Fruit fly (Drosophila melanogaster) whole organism, embryonic: ENCODE results near the gene CG15296.

Source experiments
- CG10209 ChIP-seq: fragments of 200-800 bp; sonication (Bioruptor generic); optimal IDR thresholded peaks from 3 replicates; lab custom pipeline; 2017; ENCODE audit warnings: missing biosample characterization, mild to moderate bottlenecking, missing genetic modification characterization, missing genetic modification reagents
- CG1024 ChIP-seq: fragments of 200-800 bp; sonication (Bioruptor generic); IDR thresholded peaks from 2 replicates; pipeline ENCODE4 v1.3.6; 2022; ENCODE audit warnings: missing biosample characterization, missing genetic modification characterization
- CG10431 ChIP-seq: fragments of 200-800 bp; sonication (Bioruptor generic); optimal IDR thresholded peaks from 3 replicates; lab custom pipeline; 2018; ENCODE audit warnings: missing biosample characterization, mild to moderate bottlenecking, missing genetic modification characterization
- CG10654 ChIP-seq: fragments of 200-800 bp; sonication (Bioruptor generic); optimal IDR thresholded peaks from 2 replicates; lab custom pipeline; 2016; ENCODE audit warnings: missing biosample characterization, missing genetic modification characterization
- CG11085 ChIP-seq: fragments of 200-800 bp; sonication (Bioruptor generic); IDR thresholded peaks from 2 replicates; pipeline ENCODE4 v1.3.6; 2022; ENCODE audit warnings: missing biosample characterization, missing genetic modification characterization
- CG11247 ChIP-seq: fragments of 200-800 bp; sonication (Bioruptor generic); IDR thresholded peaks from 2 replicates; pipeline ENCODE4 v1.3.6; 2022; ENCODE audit warnings: missing biosample characterization, missing genetic modification characterization
- CG11723 ChIP-seq: fragments of 200-800 bp; sonication (Bioruptor generic); optimal IDR thresholded peaks from 2 replicates; lab custom pipeline; 2017; ENCODE audit warnings: missing biosample characterization, mild to moderate bottlenecking, missing genetic modification characterization
- CG12155 ChIP-seq: fragments of 200-800 bp; sonication (Bioruptor generic); optimal IDR thresholded peaks from 3 replicates; lab custom pipeline; 2016; ENCODE audit warnings: missing biosample characterization, missing genetic modification characterization
- CG12236 ChIP-seq: fragments of 200-800 bp; sonication (Bioruptor generic); optimal IDR thresholded peaks from 2 replicates; lab custom pipeline; 2016; ENCODE audit warnings: missing biosample characterization, missing genetic modification characterization
- CG13424 ChIP-seq: fragments of 200-800 bp; sonication (Bioruptor generic); optimal IDR thresholded peaks from 2 replicates; lab custom pipeline; 2019; ENCODE audit warnings: missing biosample characterization, mild to moderate bottlenecking, missing genetic modification characterization, moderate library complexity
- CG14667 ChIP-seq: fragments of 200-800 bp; sonication (Bioruptor generic); IDR thresholded peaks from 2 replicates; pipeline ENCODE4 v1.3.6; 2022; ENCODE audit warnings: missing biosample characterization, missing genetic modification characterization
- CG1647 ChIP-seq: fragments of 200-800 bp; sonication (Bioruptor generic); optimal IDR thresholded peaks from 3 replicates; lab custom pipeline; 2016; ENCODE audit warnings: missing biosample characterization, missing genetic modification characterization
- CG17361 ChIP-seq: fragments of 200-800 bp; sonication (Bioruptor generic); IDR thresholded peaks from 3 replicates; pipeline ENCODE4 v1.3.6; 2022; ENCODE audit warnings: missing biosample characterization, missing genetic modification characterization
- CG17385 ChIP-seq: fragments of 200-800 bp; sonication (Bioruptor generic); optimal IDR thresholded peaks from 3 replicates; lab custom pipeline; 2018; ENCODE audit warnings: missing biosample characterization, mild to moderate bottlenecking, missing genetic modification characterization
- CG18262 ChIP-seq: fragments of 200-800 bp; optimal IDR thresholded peaks from 3 replicates; lab custom pipeline; 2019; ENCODE audit warnings: missing biosample characterization, mild to moderate bottlenecking, missing genetic modification characterization, moderate library complexity
- CG30431 ChIP-seq: fragments of 200-800 bp; sonication (Bioruptor generic); optimal IDR thresholded peaks from 2 replicates; lab custom pipeline; 2017; ENCODE audit warnings: missing biosample characterization, missing genetic modification characterization
- CG31224 ChIP-seq: fragments of 200-800 bp; sonication (Bioruptor generic); IDR thresholded peaks from 2 replicates; pipeline ENCODE4 v1.3.6; 2022; ENCODE audit warnings: missing biosample characterization, missing genetic modification characterization
- CG4282 ChIP-seq: fragments of 200-800 bp; sonication (Bioruptor generic); optimal IDR thresholded peaks from 2 replicates; lab custom pipeline; 2016; ENCODE audit warnings: missing biosample characterization, missing genetic modification characterization
- CG4424 ChIP-seq: fragments of 200-800 bp; sonication (Bioruptor generic); optimal IDR thresholded peaks from 3 replicates; lab custom pipeline; 2016; ENCODE audit warnings: missing biosample characterization, missing genetic modification characterization
- CG6175 ChIP-seq: fragments of 200-800 bp; sonication (Bioruptor generic); IDR thresholded peaks from 3 replicates; pipeline ENCODE4 v1.3.6; 2022; ENCODE audit warnings: missing biosample characterization, missing genetic modification characterization
- CG6683 ChIP-seq: fragments of 200-800 bp; sonication (Bioruptor generic); optimal IDR thresholded peaks from 2 replicates; lab custom pipeline; 2017; ENCODE audit warnings: missing biosample characterization, mild to moderate bottlenecking, missing genetic modification characterization, missing genetic modification reagents
- CG7786 ChIP-seq: fragments of 200-800 bp; sonication (Bioruptor generic); optimal IDR thresholded peaks from 2 replicates; lab custom pipeline; 2016; ENCODE audit warnings: missing biosample characterization, missing genetic modification characterization
- CG7928 ChIP-seq: fragments of 200-800 bp; sonication (Bioruptor generic); optimal IDR thresholded peaks from 2 replicates; lab custom pipeline; 2017; ENCODE audit warnings: missing biosample characterization, mild to moderate bottlenecking, missing genetic modification characterization
- CG8388 ChIP-seq: fragments of 200-800 bp; sonication (Bioruptor generic); optimal IDR thresholded peaks from 2 replicates; lab custom pipeline; 2019; ENCODE audit warnings: missing biosample characterization, mild to moderate bottlenecking, missing genetic modification characterization, moderate library complexity
- Dref ChIP-seq: fragments of 200-800 bp; sonication (Bioruptor generic); IDR thresholded peaks from 2 replicates; pipeline ENCODE4 v1.3.6; 2022; ENCODE audit warnings: missing biosample characterization, missing genetic modification characterization
- Max ChIP-seq: fragments of 200-800 bp; sonication (Bioruptor generic); optimal IDR thresholded peaks from 2 replicates; lab custom pipeline; 2016; ENCODE audit warnings: missing biosample characterization, mild to moderate bottlenecking, missing genetic modification characterization
- Med ChIP-seq: fragments of 200-800 bp; sonication (Bioruptor generic); peaks from one replicate; lab custom pipeline; 2016; ENCODE audit warnings: missing biosample characterization, missing genetic modification characterization, mild to moderate bottlenecking, inconsistent platforms, moderate library complexity
- Oaz ChIP-seq: fragments of 200-800 bp; sonication (Bioruptor generic); IDR thresholded peaks from 2 replicates; pipeline ENCODE4 v1.3.6; 2022; ENCODE audit warnings: missing biosample characterization, missing genetic modification characterization
- PHDP ChIP-seq: fragments of 200-800 bp; sonication (Bioruptor generic); optimal IDR thresholded peaks from 3 replicates; lab custom pipeline; 2018; ENCODE audit warnings: missing biosample characterization, mild to moderate bottlenecking, missing genetic modification characterization, moderate library complexity
- Scr ChIP-seq: fragments of 200-800 bp; sonication (Bioruptor generic); IDR thresholded peaks from 2 replicates; pipeline ENCODE4 v1.3.6; 2022; ENCODE audit warnings: missing biosample characterization, missing genetic modification characterization; ENCODE audit not compliant: partially characterized antibody
- Six4 ChIP-seq: fragments of 200-800 bp; sonication (Bioruptor generic); optimal IDR thresholded peaks from 2 replicates; lab custom pipeline; 2016; ENCODE audit warnings: missing biosample characterization, missing genetic modification characterization
- Usf ChIP-seq: fragments of 200-800 bp; sonication (Bioruptor generic); optimal IDR thresholded peaks from 2 replicates; lab custom pipeline; 2017; ENCODE audit warnings: missing genotype, missing biosample characterization, missing genetic modification characterization
- Vsx1 ChIP-seq: fragments of 200-800 bp; sonication (Bioruptor generic); optimal IDR thresholded peaks from 2 replicates; lab custom pipeline; 2017; ENCODE audit warnings: missing biosample characterization, mild to moderate bottlenecking, missing genetic modification characterization, missing genetic modification reagents
- Xrp1 ChIP-seq: fragments of 200-800 bp; sonication (Bioruptor generic); IDR thresholded peaks from 2 replicates; pipeline ENCODE4 v1.3.6; 2022; ENCODE audit warnings: missing biosample characterization, missing genetic modification characterization
- dmrt11E ChIP-seq: fragments of 200-800 bp; sonication (Bioruptor generic); optimal IDR thresholded peaks from 3 replicates; lab custom pipeline; 2018; ENCODE audit warnings: missing biosample characterization, mild to moderate bottlenecking, missing genetic modification characterization, moderate library complexity
- dpn ChIP-seq, 2 experiments: fragments of 200-800 bp; sonication (Bioruptor generic); optimal IDR thresholded peaks; 3 replicates each; lab custom pipeline; 2016; ENCODE audit warnings: missing biosample characterization in 2 of 2, missing genetic modification characterization in 2 of 2
- ewg ChIP-seq: fragments of 200-800 bp; sonication (Bioruptor generic); optimal IDR thresholded peaks from 3 replicates; lab custom pipeline; 2017; ENCODE audit warnings: mild to moderate bottlenecking, missing biosample characterization, missing genetic modification reagents, missing genetic modification characterization
- fd102C ChIP-seq: fragments of 200-800 bp; sonication (Bioruptor generic); optimal IDR thresholded peaks from 2 replicates; lab custom pipeline; 2018; ENCODE audit warnings: missing biosample characterization, mild to moderate bottlenecking, missing genetic modification characterization, moderate library complexity
- fd3F ChIP-seq: fragments of 200-800 bp; sonication (Bioruptor generic); optimal IDR thresholded peaks from 2 replicates; lab custom pipeline; 2018; ENCODE audit warnings: missing biosample characterization, mild to moderate bottlenecking, missing genetic modification characterization, moderate library complexity
- fd96Cb ChIP-seq: fragments of 200-800 bp; sonication (Bioruptor generic); optimal IDR thresholded peaks from 2 replicates; lab custom pipeline; 2018; ENCODE audit warnings: missing biosample characterization, mild to moderate bottlenecking, missing genetic modification characterization, moderate library complexity
- gt ChIP-seq: fragments of 200-800 bp; sonication (Bioruptor generic); IDR thresholded peaks from 2 replicates; pipeline ENCODE4 v1.3.6; 2022; ENCODE audit warnings: missing biosample characterization, missing genetic modification characterization
- ken ChIP-seq: fragments of 200-800 bp; sonication (Bioruptor generic); IDR thresholded peaks from 3 replicates; pipeline ENCODE4 v1.3.6; 2022; ENCODE audit warnings: missing biosample characterization, missing genetic modification characterization
- klu ChIP-seq: fragments of 200-800 bp; sonication (Bioruptor generic); IDR thresholded peaks from 2 replicates; pipeline ENCODE4 v1.3.6; 2022; ENCODE audit warnings: missing biosample characterization, missing genetic modification characterization
- onecut ChIP-seq: fragments of 200-800 bp; sonication (Bioruptor generic); IDR thresholded peaks from 2 replicates; pipeline ENCODE4 v1.3.6; 2022; ENCODE audit warnings: missing biosample characterization, missing genetic modification characterization
- phol ChIP-seq: fragments of 200-800 bp; sonication (Bioruptor generic); optimal IDR thresholded peaks from 3 replicates; lab custom pipeline; 2018; ENCODE audit warnings: missing biosample characterization, mild to moderate bottlenecking, missing genetic modification characterization, moderate library complexity
- psq ChIP-seq: fragments of 200-800 bp; sonication (Bioruptor generic); optimal IDR thresholded peaks from 2 replicates; lab custom pipeline; 2017; ENCODE audit warnings: missing biosample characterization, missing genetic modification characterization
- scrt ChIP-seq: fragments of 200-800 bp; sonication (Bioruptor generic); optimal IDR thresholded peaks from 2 replicates; lab custom pipeline; 2018; ENCODE audit warnings: missing biosample characterization, mild to moderate bottlenecking, missing genetic modification characterization, moderate library complexity
- shn ChIP-seq: fragments of 200-800 bp; sonication (Bioruptor generic); optimal IDR thresholded peaks from 3 replicates; lab custom pipeline; 2016; ENCODE audit warnings: missing biosample characterization, missing genetic modification characterization
- tgo ChIP-seq: fragments of 200-800 bp; sonication (Bioruptor generic); IDR thresholded peaks from 3 replicates; pipeline ENCODE4 v1.3.6; 2022; ENCODE audit warnings: missing biosample characterization, missing genetic modification characterization
- vvl ChIP-seq: fragments of 200-800 bp; sonication (Bioruptor generic); IDR thresholded peaks from 2 replicates; pipeline ENCODE4 v1.3.6; 2022; ENCODE audit warnings: missing biosample characterization, missing genetic modification characterization
- zfh2 ChIP-seq: fragments of 200-800 bp; sonication (Bioruptor generic); optimal IDR thresholded peaks from 2 replicates; lab custom pipeline; 2016; ENCODE audit warnings: missing biosample characterization, missing genetic modification characterization

Gene CG15296

DNA sequence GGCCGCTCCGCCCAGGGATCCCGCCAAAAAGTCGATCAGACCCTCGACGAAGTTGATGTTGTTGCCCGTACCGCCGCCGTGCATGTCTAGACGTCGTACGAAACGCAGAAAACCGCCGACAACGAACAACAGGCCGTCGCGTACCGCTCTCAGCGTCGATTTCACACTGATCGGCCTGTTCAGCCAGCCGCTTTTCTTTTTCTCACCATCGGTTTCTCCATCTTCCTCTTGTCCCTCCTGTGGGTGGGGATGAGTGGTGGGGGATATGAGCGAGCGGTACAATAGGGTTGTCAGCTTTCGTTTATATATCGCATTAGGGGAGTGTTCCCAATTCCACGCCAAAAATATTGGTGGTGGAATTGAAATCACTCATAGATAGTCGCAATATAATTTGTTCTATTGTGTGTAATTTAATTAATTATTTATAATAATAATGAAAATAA, 35.1 kb upstream of the CG15296 start (continued):
- TF ChIP-seq CG4282 (GFP tag; lab: Kevin White, UChicago) (no peak), CG17361 (peak; percentile 68), CG11247 (GFP tag; lab: Robert Waterston, UW) (peak; percentile 7; the same call in 1 of the 2 replicates), CG6175 (GFP tag; lab: Robert Waterston, UW) (0 out of 3 replicates have a peak, but pooled peaks have one; percentile 44), CG1647 (GFP tag; lab: Kevin White, UChicago) (no peak), CG10654 (GFP tag; lab: Kevin White, UChicago) (peak; percentile 17), fd102C (no peak), CG11723 (GFP tag; lab: Kevin White, UChicago) (peak; percentile 10), Six4 (GFP tag; lab: Kevin White, UChicago) (peak; percentile 33), fd3F (GFP tag; lab: Kevin White, UChicago) (peak; percentile 4), CG10431 (GFP tag; lab: Kevin White, UChicago) (peak; percentile 2), fd96Cb (tag; lab: Kevin White, UChicago) (peak; percentile 44), phol (tag; lab: Kevin White, UChicago) (peak; percentile 47), CG31224 (0 out of 2 replicates have a peak, but pooled peaks have one; percentile 38), CG7928 (GFP tag; lab: Kevin White, UChicago) (no peak), vvl (peak; percentile 56; the same call in 1 of the 2 replicates), CG1024 (GFP tag; lab: Robert Waterston, UW) (no peak), gt (no peak), PHDP (tag; lab: Kevin White, UChicago) (no peak), CG4424 (GFP tag; lab: Kevin White, UChicago) (peak; percentile 31), ken (GFP tag; lab: Robert Waterston, UW) (0 out of 3 replicates have a peak, but pooled peaks have one; percentile 14), CG7786 (GFP tag; lab: Kevin White, UChicago) (no peak), Oaz (GFP tag; lab: Robert Waterston, UW) (no peak), klu (GFP tag; lab: Robert Waterston, UW) (peak; percentile 24; the same call in 1 of the 2 replicates), CG12236 (GFP tag; lab: Kevin White, UChicago) (no peak), Med (peak; percentile 90), ewg (GFP tag; lab: Kevin White, UChicago) (no peak), CG13424 (tag; lab: Kevin White, UChicago) (peak; percentile 39), Max (GFP tag; lab: Kevin White, UChicago) (no peak), psq (GFP tag; lab: Kevin White, UChicago) (no peak), CG12155 (GFP tag; lab: Kevin White, UChicago) (peak; percentile 30), dmrt11E (peak; percentile 44), tgo (GFP tag; lab: Robert Waterston, UW) (peak; percentile 52; the same call in 2 of the 3 replicates), Xrp1 (GFP tag; lab: Robert Waterston, UW) (peak; percentile 42; the same call in 1 of the 2 replicates), Usf (peak; percentile 23), CG18262 (tag; lab: Kevin White, UChicago) (peak; percentile 41), shn (no peak), Dref (GFP tag; lab: Robert Waterston, UW) (peak; percentile 55), CG30431 (GFP tag; lab: Kevin White, UChicago) (peak; percentile 7), Scr (GFP tag; lab: Robert Waterston, UW) (0 out of 2 replicates have a peak, but pooled peaks have one; percentile 38), zfh2 (GFP tag; lab: Kevin White, UChicago) (no peak), CG14667 (GFP tag; lab: Robert Waterston, UW) (peak; percentile 45; the same call in 1 of the 2 replicates), dpn (GFP tag; optimal IDR thresholded peaks at IDR 0.05; lab: Kevin White, UChicago) (peak in 1 of 2 experiments; percentile 40), onecut (GFP tag; lab: Robert Waterston, UW) (no peak), Vsx1 (GFP tag; lab: Kevin White, UChicago) (no peak), CG11085 (GFP tag; lab: Robert Waterston, UW) (peak; percentile 28; the same call in 1 of the 2 replicates), CG6683 (no peak), CG17385 (GFP tag; lab: Kevin White, UChicago) (peak; percentile 44), scrt (GFP tag; lab: Kevin White, UChicago) (no peak), CG10209 (GFP tag; lab: Kevin White, UChicago) (peak; percentile 45), CG8388 (GFP tag; lab: Kevin White, UChicago) (peak; percentile 10)
